Worm (Caenorhabditis elegans) whole organism, dauer: ENCODE data around the gene F20B6.10.
"Not testable (repeated sequence)": the region's sequence is repeated elsewhere in the genome, so short reads cannot be mapped to it uniquely, and the experiment has no call there.

ENCODE experiments used
- unc-62 ChIP-seq: sonication (generic microtip); optimal IDR thresholded peaks from 2 replicates; lab custom pipeline; 2017; ENCODE audit warnings: missing biosample characterization, missing genetic modification reagents, missing genetic modification characterization

F20B6.10 gene

ce11 chrX:4238971-4239370, 22.0 kb upstream of the F20B6.10 start:
- TF ChIP-seq unc-62 (GFP tag; lab: Kevin White, UChicago) = no peak

ce11 chrX:4235752-4236151, 18.8 kb upstream of the F20B6.10 start, which contains the start of gene rab-37:
Gene rab-37, minus strand, starts transcription at chrX:4235852.
- TF ChIP-seq unc-62 (GFP tag; lab: Kevin White, UChicago) = no peak

- no peak for TF ChIP-seq unc-62 (GFP tag; lab: Kevin White, UChicago)
These were observed 5.9 kb upstream of the F20B6.10 start for ce11 chrX:4222779-4223387.

ce11 chrX:4222200-4222599, 5.2 kb upstream of the F20B6.10 start:
- TF ChIP-seq unc-62 (GFP tag; lab: Kevin White, UChicago) = no peak

ce11 chrX:4219487-4219886, 2.5 kb upstream of the F20B6.10 start:
- TF ChIP-seq unc-62 (GFP tag; lab: Kevin White, UChicago) = no peak

ce11 chrX:4218174-4218573, 1.2 kb upstream of the F20B6.10 start, which contains the start of gene W01H2.2:
Gene W01H2.2, minus strand, starts transcription at chrX:4218458.
- TF ChIP-seq unc-62 (GFP tag; lab: Kevin White, UChicago) = no peak

ce11 chrX:4215500-4216107, 1.4 kb downstream of the F20B6.10 start:
- no peak for TF ChIP-seq unc-62 (GFP tag; lab: Kevin White, UChicago)

ce11 chrX:4214643-4215042, 2.4 kb downstream of the F20B6.10 start:
- no peak for TF ChIP-seq unc-62 (GFP tag; lab: Kevin White, UChicago)

- peak; percentile 62 for TF ChIP-seq unc-62 (GFP tag; lab: Kevin White, UChicago)
These were observed 7.9 kb downstream of the F20B6.10 start for ce11 chrX:4209131-4209530.

ce11 chrX:4208495-4208894, 8.5 kb downstream of the F20B6.10 start:
- TF ChIP-seq unc-62 (GFP tag; lab: Kevin White, UChicago) = no peak

ce11 chrX:4207385-4207784, 9.6 kb downstream of the F20B6.10 start, which contains the start of gene F20B6.9:
Gene F20B6.9, minus strand, starts transcription at chrX:4207485.
- TF ChIP-seq unc-62 (GFP tag; lab: Kevin White, UChicago) = not testable (repeated sequence)

- TF ChIP-seq unc-62 (GFP tag; lab: Kevin White, UChicago) = not testable (repeated sequence)
These were observed 14.9 kb downstream of the F20B6.10 start, which contains the start of gene F20B6.6 for ce11 chrX:4202114-4202513. Gene F20B6.6, minus strand, starts transcription at chrX:4202214.

- TF ChIP-seq unc-62 (GFP tag; lab: Kevin White, UChicago) = not testable (repeated sequence)
These were observed 17.2 kb downstream of the F20B6.10 start, which contains the start of gene F20B6.5 for ce11 chrX:4199829-4200228. Gene F20B6.5, minus strand, starts transcription at chrX:4199929.

- TF ChIP-seq unc-62 (GFP tag; lab: Kevin White, UChicago) = no peak
These were observed 20.6 kb downstream of the F20B6.10 start, which contains the start of gene F20B6.4 for ce11 chrX:4196431-4196830. Gene F20B6.4, minus strand, starts transcription at chrX:4196531.

- TF ChIP-seq unc-62 (GFP tag; lab: Kevin White, UChicago) = no peak
These were observed 23.9 kb downstream of the F20B6.10 start for ce11 chrX:4193080-4193479.

ce11 chrX:4192235-4192634, 24.8 kb downstream of the F20B6.10 start:
- no peak for TF ChIP-seq unc-62 (GFP tag; lab: Kevin White, UChicago)
